Worm (Caenorhabditis elegans): Measurements from ENCODE around the gene F55E10.1.
A peak's percentile ranks its signal among the peaks of the same experiment; 100 is the strongest.

F55E10.1 gene

DNA sequence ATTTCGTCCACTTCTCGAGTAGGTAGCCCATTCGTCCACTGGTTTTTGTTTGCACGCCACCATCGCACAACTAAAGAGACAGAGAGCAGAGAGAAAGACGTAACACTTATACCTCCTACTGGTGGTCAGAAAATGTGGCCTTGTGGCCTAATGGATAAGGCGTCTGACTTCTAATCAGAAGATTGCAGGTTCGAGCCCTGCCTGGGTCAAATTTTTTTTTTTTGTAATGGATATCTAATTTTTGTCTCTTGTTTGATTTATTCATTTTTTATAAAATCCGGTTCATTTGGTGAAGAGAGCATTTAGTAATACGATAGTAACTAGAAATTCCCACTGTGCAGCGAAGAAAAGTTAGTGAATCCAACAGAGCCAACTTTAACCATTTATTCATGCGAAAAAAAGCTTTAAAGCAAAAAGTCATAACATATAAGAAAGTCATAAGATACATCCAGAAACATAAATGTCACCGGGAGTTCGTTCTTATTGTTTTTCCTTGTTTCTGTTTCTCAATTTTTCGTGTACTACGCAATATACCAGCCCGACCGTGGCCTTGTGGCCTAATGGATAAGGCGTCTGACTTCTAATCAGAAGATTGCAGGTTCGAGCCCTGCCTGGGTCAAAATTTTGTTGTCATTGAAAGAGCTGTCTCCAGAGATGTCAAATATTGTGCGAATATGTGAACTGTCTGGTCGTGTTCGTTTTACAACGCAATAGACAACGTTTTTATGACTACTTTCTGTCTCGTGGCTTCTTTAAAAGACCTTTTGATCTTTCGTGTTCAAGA, 44.5 kb downstream of the F55E10.1 start (continued):
- no peak for TF ChIP-seq mdl-1 (tag; optimal IDR thresholded peaks at IDR 0.05)
- no peak for TF ChIP-seq nhr-76 (tag; optimal IDR thresholded peaks at IDR 0.05)
- no peak for TF ChIP-seq nhr-67 (tag; optimal IDR thresholded peaks at IDR 0.05)
- no peak for TF ChIP-seq nhr-237 (tag; optimal IDR thresholded peaks at IDR 0.05)
- TF ChIP-seq egl-27 (tag; optimal IDR thresholded peaks at IDR 0.05), result no peak
- TF ChIP-seq daf-12 (tag; optimal IDR thresholded peaks at IDR 0.05), result no peak
- no peak for TF ChIP-seq nhr-25 (tag; optimal IDR thresholded peaks at IDR 0.05)
- TF ChIP-seq ceh-16 (tag; optimal IDR thresholded peaks at IDR 0.05), result no peak
- no peak for TF ChIP-seq snpc-4 (tag; optimal IDR thresholded peaks at IDR 0.05)
- peak; percentile 71 for TF ChIP-seq hmg-11 (tag; optimal IDR thresholded peaks at IDR 0.05)
- no peak for TF ChIP-seq eor-1 (tag; optimal IDR thresholded peaks at IDR 0.05)
- no peak for TF ChIP-seq ztf-4 (tag; optimal IDR thresholded peaks at IDR 0.05)
- no peak for TF ChIP-seq mml-1 (tag; optimal IDR thresholded peaks at IDR 0.05)
- TF ChIP-seq elt-1 (tag; optimal IDR thresholded peaks at IDR 0.05), result no peak

DNA sequence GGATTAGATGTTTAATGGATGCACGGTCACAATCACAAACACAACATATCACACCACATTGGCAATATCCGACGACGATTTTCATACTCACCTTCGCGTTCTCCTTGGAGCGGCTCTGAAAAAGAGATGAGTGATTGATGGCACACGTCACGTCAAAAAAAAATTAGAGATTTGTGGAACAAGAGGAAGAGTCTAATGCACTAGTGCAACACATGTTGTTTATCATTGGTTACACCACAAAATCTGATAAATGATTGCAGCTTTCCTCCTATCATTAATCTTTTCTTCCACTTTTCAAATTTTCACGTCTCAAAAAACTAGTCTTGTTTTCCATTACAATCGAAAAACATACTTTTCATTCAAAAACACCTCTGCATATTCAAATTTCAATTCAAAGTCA, 48.7 kb downstream of the F55E10.1 start:
- TF ChIP-seq ceh-28 (tag; optimal IDR thresholded peaks at IDR 0.05) (no peak), lin-39 (tag; optimal IDR thresholded peaks at IDR 0.05) (peak; percentile 81)

DNA sequence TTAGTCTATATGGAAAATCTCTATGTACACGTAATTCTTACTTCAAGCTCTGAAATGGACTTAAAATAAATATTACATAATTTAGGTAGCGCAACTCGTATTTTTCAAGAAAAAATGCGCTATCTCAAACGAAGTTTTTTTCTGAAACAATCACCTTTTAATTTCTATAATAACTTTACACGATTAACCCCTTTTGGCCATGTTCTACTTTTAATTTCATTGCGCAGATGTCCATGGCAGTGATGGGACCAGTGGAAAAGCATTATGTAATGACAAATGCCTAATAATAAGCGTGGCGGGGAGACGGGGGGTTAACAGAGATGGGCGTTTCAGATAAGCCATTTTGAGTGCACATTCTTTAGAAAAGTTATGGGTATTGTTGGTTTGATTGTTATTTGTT, 49.7 kb downstream of the F55E10.1 start:
- no peak for TF ChIP-seq ZK546.5 (tag; optimal IDR thresholded peaks at IDR 0.05)
- TF ChIP-seq zag-1 (tag; optimal IDR thresholded peaks at IDR 0.05), result no peak
- no peak for TF ChIP-seq nhr-76 (tag; optimal IDR thresholded peaks at IDR 0.05)
- TF ChIP-seq pqm-1 (tag; optimal IDR thresholded peaks at IDR 0.05), result no peak
- no peak for TF ChIP-seq nhr-12 (tag; optimal IDR thresholded peaks at IDR 0.05)
- no peak for TF ChIP-seq nhr-23 (tag; optimal IDR thresholded peaks at IDR 0.05)
- no peak for TF ChIP-seq egl-27 (tag; optimal IDR thresholded peaks at IDR 0.05)
- no peak for TF ChIP-seq ceh-82 (tag; optimal IDR thresholded peaks at IDR 0.05)
- no peak for TF ChIP-seq fkh-10 (GFP tag; optimal IDR thresholded peaks at IDR 0.05)
- TF ChIP-seq sea-2 (GFP tag; optimal IDR thresholded peaks at IDR 0.05), result no peak
- TF ChIP-seq pha-4 (tag; optimal IDR thresholded peaks at IDR 0.05), result no peak
- no peak for TF ChIP-seq ceh-16 (tag; optimal IDR thresholded peaks at IDR 0.05)
- TF ChIP-seq nhr-25 (tag; optimal IDR thresholded peaks at IDR 0.05), result no peak
- TF ChIP-seq fos-1 (tag; optimal IDR thresholded peaks at IDR 0.05), result no peak
